Fruit fly (Drosophila melanogaster): ENCODE measurements around the gene CG7202.
A peak's percentile ranks its signal among the peaks of the same experiment; 100 is the strongest.

Gene CG7202

dm6 chr3L:21536857-21537256 lies 44.3 kb upstream of the CG7202 start, which contains the start of gene Rpn10 (continued):
- TF ChIP-seq CG3995 (GFP tag; optimal IDR thresholded peaks at IDR 0.05) (peak; percentile 43), Mrtf (GFP tag; IDR thresholded peaks at IDR 0.05) (no peak), emc (GFP tag; optimal IDR thresholded peaks at IDR 0.05) (no peak), fd64A (GFP tag; optimal IDR thresholded peaks at IDR 0.05) (no peak), CG10366 (GFP tag; IDR thresholded peaks at IDR 0.05) (no peak), Dad (GFP tag; optimal IDR thresholded peaks at IDR 0.05) (no peak), CG12659 (GFP tag; optimal IDR thresholded peaks at IDR 0.05) (peak; percentile 83), mld (GFP tag; IDR thresholded peaks at IDR 0.05; ENCODE audit: partially characterized antibody) (peak; percentile 93), CG30020 (tag; optimal IDR thresholded peaks at IDR 0.05) (peak; percentile 85), PHDP (tag; optimal IDR thresholded peaks at IDR 0.05) (peak; percentile 22), gsb (GFP tag; IDR thresholded peaks at IDR 0.05) (no peak), CG12391 (tag; optimal IDR thresholded peaks at IDR 0.05) (peak; percentile 57), E2f1 (GFP tag; IDR thresholded peaks at IDR 0.05) (no peak), CG4707 (GFP tag; optimal IDR thresholded peaks at IDR 0.05) (no peak), crc (GFP tag; optimal IDR thresholded peaks at IDR 0.05) (no peak), Ets65A (GFP tag) (peak; percentile 90), gcm2 (GFP tag; optimal IDR thresholded peaks at IDR 0.05) (no peak), CG1233 (GFP tag; optimal IDR thresholded peaks at IDR 0.05) (no peak), CG10979 (tag; optimal IDR thresholded peaks at IDR 0.05) (peak; percentile 8), esg (GFP tag; conservative IDR thresholded peaks at IDR 0.05) (no peak), Dll (GFP tag; IDR thresholded peaks at IDR 0.05; ENCODE audit: partially characterized antibody) (peak; percentile 95), en (GFP tag; optimal IDR thresholded peaks at IDR 0.05) (no peak), Doc3 (GFP tag; IDR thresholded peaks at IDR 0.05; ENCODE audit: partially characterized antibody) (peak; percentile 94), YL-1 (GFP tag; optimal IDR thresholded peaks at IDR 0.05) (peak; percentile 71), shn (GFP tag; optimal IDR thresholded peaks at IDR 0.05) (no peak), prd (optimal IDR thresholded peaks at IDR 0.05) (no peak), prd (GFP tag; IDR thresholded peaks at IDR 0.05) (no peak), CG17361 (GFP tag; IDR thresholded peaks at IDR 0.05) (peak; percentile 47; the same call in 1 of the 3 replicates), CG15479 (GFP tag; optimal IDR thresholded peaks at IDR 0.05) (no peak), usp (GFP tag; optimal IDR thresholded peaks at IDR 0.05) (no peak), CG17385 (GFP tag; optimal IDR thresholded peaks at IDR 0.05) (no peak), CG11695 (GFP tag; IDR thresholded peaks at IDR 0.05) (no peak), CG15514 (GFP tag; optimal IDR thresholded peaks at IDR 0.05) (peak; percentile 80), dpn (GFP tag; optimal IDR thresholded peaks at IDR 0.05) (peak in 1 of 2 experiments; percentile 28), CG6791 (GFP tag; IDR thresholded peaks at IDR 0.05; ENCODE audit: partially characterized antibody) (peak; percentile 98), Pdp1 (GFP tag; optimal IDR thresholded peaks at IDR 0.05) (peak; percentile 8 to 86), mirr (GFP tag; optimal IDR thresholded peaks at IDR 0.05) (no peak), CG32767 (GFP tag; IDR thresholded peaks at IDR 0.05) (no peak), Spps (tag; optimal IDR thresholded peaks at IDR 0.05) (no peak), CG15269 (tag; optimal IDR thresholded peaks at IDR 0.05) (no peak), kni (GFP tag; optimal IDR thresholded peaks at IDR 0.05) (no peak), CG6254 (GFP tag; optimal IDR thresholded peaks at IDR 0.05) (peak; percentile 8), CG14667 (GFP tag; IDR thresholded peaks at IDR 0.05) (no peak), MESR4 (GFP tag; optimal IDR thresholded peaks at IDR 0.05) (peak; percentile 76), CG10321 (GFP tag; IDR thresholded peaks at IDR 0.05) (no peak), cas (GFP tag; IDR thresholded peaks at IDR 0.05) (no peak), Dek (tag; optimal IDR thresholded peaks at IDR 0.05) (no peak), Oaz (GFP tag; IDR thresholded peaks at IDR 0.05) (no peak), tio (GFP tag; optimal IDR thresholded peaks at IDR 0.05) (no peak), CG11504 (tag; optimal IDR thresholded peaks at IDR 0.05) (no peak), klu (GFP tag; IDR thresholded peaks at IDR 0.05) (no peak), disco-r (GFP tag; optimal IDR thresholded peaks at IDR 0.05) (no peak)
